Fruit fly (Drosophila melanogaster) whole organism: ENCODE results near the gene CG3546.

Experiments used
- CG8478 ChIP-seq: fragments of >200 bp; optimal IDR thresholded peaks from 2 replicates; lab custom pipeline; 2018; ENCODE audit warnings: inconsistent platforms
- Dll ChIP-seq: fragments of >200 bp; optimal IDR thresholded peaks from 2 replicates; lab custom pipeline; 2017
- EcR ChIP-seq, 2 experiments: fragments of >200 bp; optimal IDR thresholded peaks; 2 replicates each; lab custom pipeline; 2017; ENCODE audit warnings: missing biosample characterization in 2 of 2, missing genetic modification characterization in 2 of 2, missing genetic modification reagents in 2 of 2
- pan ChIP-seq: fragments of >200 bp; optimal IDR thresholded peaks from 2 replicates; lab custom pipeline; 2017
- psq ChIP-seq: fragments of >200 bp; optimal IDR thresholded peaks from 2 replicates; lab custom pipeline; 2017
- usp ChIP-seq: fragments of >200 bp; optimal IDR thresholded peaks from 2 replicates; lab custom pipeline; 2017; ENCODE audit warnings: missing biosample characterization, missing genetic modification characterization, mixed read lengths

DNA sequence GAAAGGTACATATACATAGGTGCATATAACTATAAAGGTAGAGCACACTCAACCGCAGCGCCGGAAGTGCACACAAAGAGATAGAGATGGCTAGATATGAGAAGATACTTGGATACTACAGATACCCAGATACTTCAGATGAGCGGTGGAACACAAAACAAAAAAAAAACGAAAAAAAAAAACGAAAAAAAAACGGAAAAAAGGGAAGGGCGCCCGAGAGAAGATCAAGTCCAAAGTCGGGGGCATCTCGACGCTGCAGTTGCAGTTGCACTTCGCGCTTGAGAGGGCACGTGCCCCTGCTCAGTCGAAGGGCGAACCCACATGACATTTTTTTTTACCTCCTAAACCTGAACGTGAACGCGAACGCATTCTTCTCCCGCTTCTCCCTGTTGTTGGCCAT lies 6.1 kb downstream of the CG3546 start:
- TF ChIP-seq psq (lab: Kevin White, UChicago), result no peak
- no peak for TF ChIP-seq CG8478 (lab: Kevin White, UChicago)
- no peak for TF ChIP-seq pan
- no peak for TF ChIP-seq usp (GFP tag; lab: Kevin White, UChicago)
- no peak for TF ChIP-seq EcR (GFP tag; optimal IDR thresholded peaks at IDR 0.05; lab: Kevin White, UChicago)
- no peak for TF ChIP-seq Dll (lab: Kevin White, UChicago)
